Worm (Caenorhabditis elegans) whole organism, young adult: ENCODE results near the gene Y62E10A.19.

Experiments
- B0035.1 ChIP-seq: sonication (generic microtip); optimal IDR thresholded peaks from 2 replicates; lab custom pipeline; 2016; ENCODE audit warnings: missing genetic modification characterization, mild to moderate bottlenecking, missing compliant biosample characterization, missing genotype, missing genetic modification reagents
- B0261.1 ChIP-seq: sonication (generic microtip); optimal IDR thresholded peaks from 2 replicates; lab custom pipeline; 2016; ENCODE audit warnings: mild to moderate bottlenecking, missing genetic modification characterization, moderate library complexity, missing compliant biosample characterization
- B0336.3 ChIP-seq: fragments of 200-800 bp; sonication (Bioruptor generic); IDR thresholded peaks from 2 replicates; pipeline ENCODE4 v1.3.6; 2022; ENCODE audit warnings: missing genetic modification characterization, missing compliant biosample characterization
- C06A6.2 ChIP-seq: fragments of 200-800 bp; sonication (Bioruptor generic); conservative IDR thresholded peaks from 2 replicates; pipeline ENCODE4 v1.3.6; 2022; ENCODE audit warnings: missing genetic modification characterization, missing compliant biosample characterization
- D2030.7 ChIP-seq: fragments of 200-800 bp; sonication (Bioruptor generic); IDR thresholded peaks from 2 replicates; pipeline ENCODE4 v1.3.6; 2022; ENCODE audit warnings: missing genetic modification reagents, missing genetic modification characterization, missing compliant biosample characterization
- F23B12.7 ChIP-seq: sonication (generic microtip); optimal IDR thresholded peaks from 2 replicates; lab custom pipeline; 2017; ENCODE audit warnings: missing genetic modification characterization, mild to moderate bottlenecking, missing compliant biosample characterization, antibody characterized with exemption, moderate library complexity; ENCODE audit not compliant: insufficient read depth
- F39B2.1 ChIP-seq: fragments of 200-800 bp; sonication (Bioruptor generic); IDR thresholded peaks from 2 replicates; pipeline ENCODE4 v1.3.6; 2022; ENCODE audit warnings: missing genetic modification reagents, missing genetic modification characterization, missing compliant biosample characterization
- F49E8.2 ChIP-seq: sonication (generic microtip); optimal IDR thresholded peaks from 3 replicates; lab custom pipeline; 2017; ENCODE audit warnings: missing genetic modification characterization, mild to moderate bottlenecking, missing compliant biosample characterization, antibody characterized with exemption, moderate library complexity; ENCODE audit not compliant: insufficient read depth
- F55B11.4 ChIP-seq: sonication (generic microtip); optimal IDR thresholded peaks from 2 replicates; lab custom pipeline; 2016; ENCODE audit warnings: missing compliant biosample characterization, missing genetic modification characterization, borderline replicate concordance; ENCODE audit not compliant: insufficient read depth
- K12H6.12 ChIP-seq: fragments of 200-800 bp; sonication (Bioruptor generic); optimal IDR thresholded peaks from 2 replicates; lab custom pipeline; 2018; ENCODE audit warnings: mild to moderate bottlenecking, missing genetic modification characterization, missing compliant biosample characterization
- T26A5.8 ChIP-seq: sonication (generic microtip); optimal IDR thresholded peaks from 2 replicates; lab custom pipeline; 2016; ENCODE audit warnings: missing genetic modification characterization, missing compliant biosample characterization
- Y56A3A.18 ChIP-seq: fragments of 200-800 bp; sonication (Bioruptor generic); IDR thresholded peaks from 2 replicates; pipeline ENCODE4 v1.3.6; 2022; ENCODE audit warnings: missing genetic modification reagents, missing genetic modification characterization, missing compliant biosample characterization
- akir-1 ChIP-seq: fragments of 200-800 bp; sonication (Bioruptor generic); optimal IDR thresholded peaks from 2 replicates; lab custom pipeline; 2018; ENCODE audit warnings: mild to moderate bottlenecking, missing genetic modification characterization, moderate library complexity, missing compliant biosample characterization
- aptf-2 ChIP-seq: fragments of 200-800 bp; sonication (Bioruptor generic); conservative IDR thresholded peaks from 2 replicates; pipeline ENCODE4 v1.3.6; 2022; ENCODE audit warnings: missing genetic modification reagents, missing genetic modification characterization, missing compliant biosample characterization
- aptf-3 ChIP-seq: fragments of 200-800 bp; sonication (Bioruptor generic); IDR thresholded peaks from 2 replicates; pipeline ENCODE4 v1.3.6; 2022; ENCODE audit warnings: missing genetic modification characterization, missing compliant biosample characterization
- atf-7 ChIP-seq: sonication (generic microtip); optimal IDR thresholded peaks from 2 replicates; lab custom pipeline; 2017; ENCODE audit warnings: mild to moderate bottlenecking, missing genetic modification characterization, missing compliant biosample characterization
- attf-5 ChIP-seq: fragments of 200-800 bp; sonication (Bioruptor generic); optimal IDR thresholded peaks from 2 replicates; lab custom pipeline; 2018; ENCODE audit warnings: mild to moderate bottlenecking, missing genetic modification characterization, missing compliant biosample characterization
- bed-1 ChIP-seq: fragments of 200-800 bp; sonication (Bioruptor generic); IDR thresholded peaks from 2 replicates; pipeline ENCODE4 v1.3.6; 2022; ENCODE audit warnings: missing genetic modification reagents, missing genetic modification characterization, missing compliant biosample characterization
- ccch-3 ChIP-seq: fragments of 200-800 bp; sonication (Bioruptor generic); optimal IDR thresholded peaks from 2 replicates; lab custom pipeline; 2018; ENCODE audit warnings: mild to moderate bottlenecking, missing genetic modification characterization, missing compliant biosample characterization
- cebp-2 ChIP-seq: fragments of 200-800 bp; sonication (Bioruptor generic); IDR thresholded peaks from 2 replicates; pipeline ENCODE4 v1.3.6; 2022; ENCODE audit warnings: missing genetic modification characterization, missing compliant biosample characterization
- ceh-91 ChIP-seq: fragments of 200-800 bp; sonication (Bioruptor generic); IDR thresholded peaks from 2 replicates; pipeline ENCODE4 v1.3.6; 2022; ENCODE audit warnings: missing genetic modification reagents, missing genetic modification characterization, missing compliant biosample characterization
- die-1 ChIP-seq: sonication (generic microtip); optimal IDR thresholded peaks from 2 replicates; lab custom pipeline; 2016; ENCODE audit warnings: missing genotype, mild to moderate bottlenecking, missing genetic modification characterization, missing compliant biosample characterization
- dpff-1 ChIP-seq: sonication (generic microtip); optimal IDR thresholded peaks from 2 replicates; lab custom pipeline; 2017; ENCODE audit warnings: mild to moderate bottlenecking, missing genetic modification characterization, missing compliant biosample characterization
- dpl-1 ChIP-seq: fragments of 150-350 bp; optimal IDR thresholded peaks from 2 replicates; lab custom pipeline; 2014; ENCODE audit warnings: missing biosample characterization, missing genetic modification reagents, missing genetic modification characterization
- ets-4 ChIP-seq: fragments of 200-800 bp; sonication (Bioruptor generic); optimal IDR thresholded peaks from 2 replicates; lab custom pipeline; 2018; ENCODE audit warnings: mild to moderate bottlenecking, missing genetic modification characterization, missing compliant biosample characterization
- hlh-26 ChIP-seq: fragments of 200-800 bp; sonication (Bioruptor generic); conservative IDR thresholded peaks from 2 replicates; pipeline ENCODE4 v1.3.6; 2022; ENCODE audit warnings: missing genetic modification reagents, missing genetic modification characterization, missing compliant biosample characterization
- hmg-1.2 ChIP-seq: fragments of 200-800 bp; sonication (Bioruptor generic); IDR thresholded peaks from 2 replicates; pipeline ENCODE4 v1.3.6; 2022; ENCODE audit warnings: missing genetic modification reagents, missing genetic modification characterization, missing compliant biosample characterization
- hsf-1 ChIP-seq: fragments of 200-800 bp; sonication (Bioruptor generic); IDR thresholded peaks from 2 replicates; pipeline ENCODE4 v1.3.6; 2022; ENCODE audit warnings: missing genetic modification reagents, missing genetic modification characterization, missing compliant biosample characterization
- let-526 ChIP-seq: fragments of 200-800 bp; sonication (Bioruptor generic); IDR thresholded peaks from 2 replicates; pipeline ENCODE4 v1.3.6; 2022; ENCODE audit warnings: missing genetic modification reagents, missing genetic modification characterization, missing compliant biosample characterization
- lir-1 ChIP-seq: fragments of 200-800 bp; sonication (Bioruptor generic); conservative IDR thresholded peaks from 2 replicates; pipeline ENCODE4 v1.3.6; 2022; ENCODE audit warnings: missing genetic modification reagents, missing genetic modification characterization, missing compliant biosample characterization
- lsl-1 ChIP-seq: fragments of 200-800 bp; sonication (Bioruptor generic); optimal IDR thresholded peaks from 2 replicates; lab custom pipeline; 2018; ENCODE audit warnings: mild to moderate bottlenecking, missing genetic modification characterization, moderate library complexity, missing compliant biosample characterization
- mcd-1 ChIP-seq: fragments of 200-800 bp; sonication (Bioruptor generic); IDR thresholded peaks from 2 replicates; pipeline ENCODE4 v1.3.6; 2022; ENCODE audit warnings: missing genetic modification reagents, missing genetic modification characterization, missing compliant biosample characterization
- nfyb-1 ChIP-seq: fragments of 200-800 bp; sonication (Bioruptor generic); IDR thresholded peaks from 2 replicates; pipeline ENCODE4 v1.3.6; 2022; ENCODE audit warnings: missing genetic modification reagents, missing genetic modification characterization, missing compliant biosample characterization
- pbrm-1 ChIP-seq: fragments of 200-800 bp; sonication (Bioruptor generic); IDR thresholded peaks from 2 replicates; pipeline ENCODE4 v1.3.6; 2022; ENCODE audit warnings: missing genetic modification reagents, missing genetic modification characterization, missing compliant biosample characterization
- rcor-1 ChIP-seq: fragments of 200-800 bp; sonication (Bioruptor generic); IDR thresholded peaks from 2 replicates; pipeline ENCODE4 v1.3.6; 2022; ENCODE audit warnings: missing genetic modification reagents, missing genetic modification characterization, missing compliant biosample characterization
- rpc-1 ChIP-seq, 2 experiments: fragments of 150-350 bp in 1 of 2; sonication (generic microtip) in 1 of 2; optimal IDR thresholded peaks; 2 replicates each; lab custom pipeline; 2014 to 2018; ENCODE audit warnings: missing biosample characterization in 1 of 2, missing genetic modification characterization in 1 of 2, missing genetic modification reagents in 1 of 2, missing genotype in 1 of 2
- sea-2 ChIP-seq: fragments of 200-800 bp; sonication (Bioruptor generic); IDR thresholded peaks from 2 replicates; pipeline ENCODE4 v1.3.6; 2022; ENCODE audit warnings: missing genetic modification characterization, missing compliant biosample characterization
- snpc-1.1 ChIP-seq: sonication (generic microtip); optimal IDR thresholded peaks from 2 replicates; lab custom pipeline; 2017; ENCODE audit warnings: missing genetic modification characterization, mild to moderate bottlenecking, missing compliant biosample characterization, antibody characterized with exemption, moderate library complexity, missing genotype, missing genetic modification reagents; ENCODE audit not compliant: insufficient read depth
- snpc-3.4 ChIP-seq: sonication (generic microtip); optimal IDR thresholded peaks from 2 replicates; lab custom pipeline; 2017; ENCODE audit warnings: missing genetic modification characterization, mild to moderate bottlenecking, missing compliant biosample characterization, antibody characterized with exemption, moderate library complexity, missing genotype, missing genetic modification reagents
- snpc-4 ChIP-seq, 5 experiments: fragments of 150-350 bp in 1 of 5; sonication (generic microtip) in 4 of 5; optimal IDR thresholded peaks; 2 replicates each; lab custom pipeline; 2014 to 2018; ENCODE audit warnings: missing genetic modification characterization in 5 of 5, missing biosample characterization in 3 of 5, antibody characterized with exemption in 2 of 5, mild to moderate bottlenecking in 2 of 5, missing compliant biosample characterization in 2 of 5, missing genotype in 2 of 5, moderate library complexity in 2 of 5, missing genetic modification reagents in 1 of 5
- tlf-1 ChIP-seq: fragments of 200-800 bp; sonication (Bioruptor generic); optimal IDR thresholded peaks from 2 replicates; lab custom pipeline; 2018; ENCODE audit warnings: mild to moderate bottlenecking, missing genetic modification characterization, missing compliant biosample characterization
- unc-130 ChIP-seq: sonication (generic microtip); optimal IDR thresholded peaks from 2 replicates; lab custom pipeline; 2016; ENCODE audit warnings: missing genetic modification reagents, missing genetic modification characterization, missing compliant biosample characterization
- xnd-1 ChIP-seq: sonication (generic microtip); optimal IDR thresholded peaks from 2 replicates; lab custom pipeline; 2016; ENCODE audit warnings: missing genotype, missing genetic modification reagents, missing genetic modification characterization, missing compliant biosample characterization
- zfh-2 ChIP-seq: fragments of 200-800 bp; sonication (Bioruptor generic); conservative IDR thresholded peaks from 2 replicates; pipeline ENCODE4 v1.3.6; 2022; ENCODE audit warnings: missing genetic modification reagents, missing genetic modification characterization, missing compliant biosample characterization
- ztf-18 ChIP-seq: sonication (generic microtip); optimal IDR thresholded peaks from 2 replicates; lab custom pipeline; 2016; ENCODE audit warnings: missing genotype, mild to moderate bottlenecking, missing genetic modification characterization, missing compliant biosample characterization
- ztf-22 ChIP-seq: fragments of 200-800 bp; sonication (Bioruptor generic); optimal IDR thresholded peaks from 2 replicates; lab custom pipeline; 2018; ENCODE audit warnings: mild to moderate bottlenecking, missing genetic modification characterization, moderate library complexity, missing compliant biosample characterization
- ztf-25 ChIP-seq: fragments of 200-800 bp; sonication (Bioruptor generic); IDR thresholded peaks from 2 replicates; pipeline ENCODE4 v1.3.6; 2022; ENCODE audit warnings: missing genetic modification reagents, missing genetic modification characterization, missing compliant biosample characterization

The Y62E10A.19 gene

ce11 chrIV:13398728-13399127, 9.4 kb downstream of the Y62E10A.19 start, which contains the start of gene Y62E10A.13 (continued):
- no peak for TF ChIP-seq aptf-3 (GFP tag; lab: Robert Waterston, UW)
- TF ChIP-seq ets-4 (GFP tag; lab: Kevin White, UChicago): no peak
- 0 out of 2 replicates have a peak, but pooled peaks have one; percentile 34 for TF ChIP-seq bed-1 (GFP tag; lab: Robert Waterston, UW)
- TF ChIP-seq F39B2.1 (GFP tag; lab: Robert Waterston, UW): no peak
- TF ChIP-seq snpc-3.4: peak; percentile 24
- no peak for TF ChIP-seq K12H6.12 (tag; lab: Kevin White, UChicago)
- TF ChIP-seq cebp-2 (GFP tag; lab: Robert Waterston, UW): peak; percentile 84; the same call in 1 of the 2 replicates
- TF ChIP-seq sea-2 (GFP tag; lab: Robert Waterston, UW): no peak
- TF ChIP-seq zfh-2 (GFP tag; lab: Robert Waterston, UW): no peak
- TF ChIP-seq B0035.1 (tag; lab: Kevin White, UChicago): no peak
- no peak for TF ChIP-seq mcd-1
- no peak for TF ChIP-seq dpl-1 (GFP tag; lab: Kevin White, UChicago)
- no peak for TF ChIP-seq hmg-1.2 (GFP tag; lab: Robert Waterston, UW)
- no peak for TF ChIP-seq die-1 (tag; lab: Kevin White, UChicago)
- TF ChIP-seq B0336.3: peak; percentile 61; the same call in 1 of the 2 replicates
- no peak for TF ChIP-seq pbrm-1 (GFP tag; lab: Robert Waterston, UW)
- peak; percentile 63; the same call in 1 of the 2 replicates for TF ChIP-seq hsf-1 (GFP tag; lab: Robert Waterston, UW)
- TF ChIP-seq unc-130 (GFP tag; lab: Kevin White, UChicago): peak; percentile 49
- no peak for TF ChIP-seq nfyb-1 (GFP tag; lab: Robert Waterston, UW)
- TF ChIP-seq rcor-1 (GFP tag; lab: Robert Waterston, UW): 0 out of 2 replicates have a peak, but pooled peaks have one; percentile 20
- no peak for TF ChIP-seq xnd-1 (tag; lab: Kevin White, UChicago)
- TF ChIP-seq ceh-91 (GFP tag; lab: Robert Waterston, UW): no peak
- TF ChIP-seq aptf-2 (GFP tag; lab: Robert Waterston, UW): no peak
- TF ChIP-seq D2030.7 (GFP tag; lab: Robert Waterston, UW): no peak
- TF ChIP-seq lsl-1 (GFP tag; lab: Kevin White, UChicago): peak; percentile 28
- TF ChIP-seq dpff-1 (tag; lab: Kevin White, UChicago): peak; percentile 25
- no peak for TF ChIP-seq C06A6.2
- TF ChIP-seq tlf-1 (GFP tag; lab: Kevin White, UChicago): peak; percentile 42
- no peak for TF ChIP-seq hlh-26 (GFP tag; lab: Robert Waterston, UW)
- TF ChIP-seq lir-1 (GFP tag; lab: Robert Waterston, UW): no peak
- TF ChIP-seq rpc-1 (optimal IDR thresholded peaks at IDR 0.05; lab: Kevin White, UChicago): no peak
- no peak for TF ChIP-seq rpc-1 (tag; optimal IDR thresholded peaks at IDR 0.05; lab: Kevin White, UChicago)
- TF ChIP-seq ccch-3 (GFP tag; lab: Kevin White, UChicago): no peak
- peak; percentile 67 for TF ChIP-seq T26A5.8 (tag; lab: Kevin White, UChicago)
- TF ChIP-seq snpc-1.1 (tag; lab: Kevin White, UChicago): peak; percentile 14
- no peak for TF ChIP-seq Y56A3A.18 (GFP tag; lab: Robert Waterston, UW)
- no peak for TF ChIP-seq snpc-4 (GFP tag; optimal IDR thresholded peaks at IDR 0.05; lab: Kevin White, UChicago)
- peak in 2 of 4 experiments; percentile 8 to 62 for TF ChIP-seq snpc-4 (tag; optimal IDR thresholded peaks at IDR 0.05; lab: Kevin White, UChicago)
- no peak for TF ChIP-seq ztf-18 (tag; lab: Kevin White, UChicago)
- no peak for TF ChIP-seq akir-1
- TF ChIP-seq atf-7: peak; percentile 22
- TF ChIP-seq F49E8.2 (tag; lab: Kevin White, UChicago): peak; percentile 46
- no peak for TF ChIP-seq ztf-22 (GFP tag; lab: Kevin White, UChicago)
- no peak for TF ChIP-seq attf-5 (GFP tag; lab: Kevin White, UChicago)
- no peak for TF ChIP-seq ztf-25
- no peak for TF ChIP-seq F23B12.7 (tag; lab: Kevin White, UChicago)
- TF ChIP-seq let-526 (GFP tag; lab: Robert Waterston, UW): no peak
- TF ChIP-seq F55B11.4 (tag; lab: Kevin White, UChicago): no peak
- TF ChIP-seq B0261.1: no peak
